Fruit fly (Drosophila melanogaster): ENCODE data around the gene CG13293.

CG13293 gene

DNA sequence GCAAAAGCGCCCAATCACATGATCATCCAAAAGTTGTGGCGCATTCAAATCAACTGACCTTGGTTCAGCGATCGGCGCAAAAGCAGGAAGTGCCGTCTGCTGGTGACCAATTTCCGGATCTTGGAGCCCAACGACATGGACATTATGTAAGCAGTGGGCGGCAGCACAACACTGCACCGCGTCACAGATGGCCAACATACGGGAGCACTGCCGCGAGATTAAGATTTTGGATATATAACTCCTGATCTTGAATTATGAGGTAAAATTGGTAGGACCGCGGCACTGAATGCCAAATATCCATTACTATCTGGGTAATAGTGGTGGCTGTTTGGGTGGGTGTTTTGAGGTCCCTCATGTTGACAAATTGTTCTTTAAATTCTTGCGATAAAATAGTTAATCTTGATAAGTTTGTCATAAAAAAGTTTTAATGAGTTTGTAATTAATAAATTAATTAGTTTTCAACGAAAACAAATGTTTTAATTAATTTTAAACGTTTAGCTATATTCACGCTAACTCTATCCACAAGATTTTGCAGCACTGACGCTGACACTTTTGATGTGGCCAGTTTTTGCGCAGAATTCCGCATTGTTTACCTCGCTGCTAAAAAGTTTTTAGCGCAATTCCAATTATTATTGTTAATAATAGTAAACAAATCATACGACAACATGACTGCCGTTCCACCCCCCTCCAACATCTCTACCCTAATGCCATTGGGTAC is 7.5 kb upstream of the CG13293 start, which contains the start of the genes CG13295 and CG6610:
Gene CG13295 (minus strand): TSS at position 271 of the 718 bp plus-strand sequence.
Gene CG6610 (plus strand): TSS at position 562 of the 718 bp plus-strand sequence.
- TF ChIP-seq CG9948 (tag; optimal IDR thresholded peaks at IDR 0.05): no peak
- TF ChIP-seq CG17806 (tag; optimal IDR thresholded peaks at IDR 0.05): peak; percentile 29
- no peak for TF ChIP-seq Pif1B (GFP tag; optimal IDR thresholded peaks at IDR 0.05)
- TF ChIP-seq Snoo (tag; optimal IDR thresholded peaks at IDR 0.05): peak; percentile 41
- TF ChIP-seq Pif1A (GFP tag; optimal IDR thresholded peaks at IDR 0.05): no peak
- peak; percentile 32 for TF ChIP-seq CG34367 (tag; optimal IDR thresholded peaks at IDR 0.05)
- TF ChIP-seq D1 (tag; optimal IDR thresholded peaks at IDR 0.05): no peak
- TF ChIP-seq CG32121 (GFP tag; IDR thresholded peaks at IDR 0.05): no peak; the same call in 1 of the 2 replicates
- TF ChIP-seq fd96Ca (GFP tag; IDR thresholded peaks at IDR 0.05): no peak
- TF ChIP-seq CG10348 (GFP tag; IDR thresholded peaks at IDR 0.05): no peak
- TF ChIP-seq CG8301 (tag; optimal IDR thresholded peaks at IDR 0.05): peak; percentile 27
- TF ChIP-seq gl (tag; optimal IDR thresholded peaks at IDR 0.05): no peak
- TF ChIP-seq CG15710 (tag; optimal IDR thresholded peaks at IDR 0.05): peak; percentile 69
- peak; percentile 69 for TF ChIP-seq CG8159 (tag; optimal IDR thresholded peaks at IDR 0.05)
- no peak for TF ChIP-seq Ets98B (GFP tag; IDR thresholded peaks at IDR 0.05)
- TF ChIP-seq rn (GFP tag; IDR thresholded peaks at IDR 0.05): no peak
- no peak for TF ChIP-seq CG4496 (GFP tag; IDR thresholded peaks at IDR 0.05)
- TF ChIP-seq CG14655 (GFP tag; optimal IDR thresholded peaks at IDR 0.05): peak; percentile 53
- TF ChIP-seq CG13204 (GFP tag; optimal IDR thresholded peaks at IDR 0.05): no peak
- no peak for TF ChIP-seq CG12605 (GFP tag; IDR thresholded peaks at IDR 0.05)
- TF ChIP-seq EcR (GFP tag; optimal IDR thresholded peaks at IDR 0.05): no peak

DNA sequence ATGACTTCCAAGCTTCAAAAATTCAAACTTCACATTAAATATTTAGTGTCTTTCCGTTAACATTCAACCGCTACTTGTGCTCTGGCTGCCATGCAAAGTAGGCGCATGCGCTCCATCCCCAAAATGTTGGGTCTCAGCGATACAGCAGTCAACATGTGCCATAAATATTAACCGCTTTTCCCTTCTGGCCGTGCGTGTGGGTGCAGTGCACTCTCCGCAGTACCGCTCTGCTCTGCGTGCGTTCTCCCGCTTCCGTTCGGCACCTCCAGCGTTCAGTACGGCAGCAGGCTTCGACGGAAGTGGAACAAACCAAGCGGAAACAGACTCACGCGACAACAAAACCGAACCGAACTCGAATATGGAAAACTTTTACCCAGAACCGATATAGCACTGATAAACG is 6.3 kb upstream of the CG13293 start, which contains the start of gene ssp6:
Gene ssp6 (plus strand): TSS at position 294 of the 400 bp plus-strand sequence.
- TF ChIP-seq rn (GFP tag; IDR thresholded peaks at IDR 0.05) (no peak), CG4496 (GFP tag; IDR thresholded peaks at IDR 0.05) (no peak), CG13204 (GFP tag; optimal IDR thresholded peaks at IDR 0.05) (peak; percentile 72), CG9948 (tag; optimal IDR thresholded peaks at IDR 0.05) (no peak), CG12605 (GFP tag; IDR thresholded peaks at IDR 0.05) (no peak), Pif1A (GFP tag; optimal IDR thresholded peaks at IDR 0.05) (no peak), CG32121 (GFP tag; IDR thresholded peaks at IDR 0.05) (no peak)

dm6 chr3L:6084446-6084845 is 1.8 kb downstream of the CG13293 start:
- TF ChIP-seq CG8301 (tag; optimal IDR thresholded peaks at IDR 0.05): peak; percentile 64
- no peak for TF ChIP-seq CG10348 (GFP tag; IDR thresholded peaks at IDR 0.05)
- TF ChIP-seq CG13204 (GFP tag; optimal IDR thresholded peaks at IDR 0.05): no peak
- TF ChIP-seq fd96Ca (GFP tag; IDR thresholded peaks at IDR 0.05): no peak
- no peak for TF ChIP-seq Ets98B (GFP tag; IDR thresholded peaks at IDR 0.05)
- TF ChIP-seq CG12605 (GFP tag; IDR thresholded peaks at IDR 0.05): peak; percentile 53
- peak; percentile 49 for TF ChIP-seq CG8159 (tag; optimal IDR thresholded peaks at IDR 0.05)
- TF ChIP-seq CG9948 (tag; optimal IDR thresholded peaks at IDR 0.05): peak; percentile 62
- peak; percentile 67 for TF ChIP-seq CG14655 (GFP tag; optimal IDR thresholded peaks at IDR 0.05)
- TF ChIP-seq CG17806 (tag; optimal IDR thresholded peaks at IDR 0.05): peak; percentile 28
- peak; percentile 6 for TF ChIP-seq Pif1A (GFP tag; optimal IDR thresholded peaks at IDR 0.05)
- TF ChIP-seq CG4496 (GFP tag; IDR thresholded peaks at IDR 0.05): no peak; the same call in 2 of the 3 replicates
- peak; percentile 39 for TF ChIP-seq CG15710 (tag; optimal IDR thresholded peaks at IDR 0.05)
- TF ChIP-seq gl (tag; optimal IDR thresholded peaks at IDR 0.05): no peak
- no peak for TF ChIP-seq rn (GFP tag; IDR thresholded peaks at IDR 0.05)
- TF ChIP-seq EcR (GFP tag; optimal IDR thresholded peaks at IDR 0.05): no peak
- peak; percentile 48; the same call in 1 of the 2 replicates for TF ChIP-seq CG32121 (GFP tag; IDR thresholded peaks at IDR 0.05)
- TF ChIP-seq CG34367 (tag; optimal IDR thresholded peaks at IDR 0.05): peak; percentile 15
- TF ChIP-seq Pif1B (GFP tag; optimal IDR thresholded peaks at IDR 0.05): peak; percentile 10
- TF ChIP-seq Snoo (tag; optimal IDR thresholded peaks at IDR 0.05): no peak
- no peak for TF ChIP-seq D1 (tag; optimal IDR thresholded peaks at IDR 0.05)

- peak; percentile 74 for TF ChIP-seq Pif1B (GFP tag; optimal IDR thresholded peaks at IDR 0.05)
- peak; percentile 57 for TF ChIP-seq Pif1A (GFP tag; optimal IDR thresholded peaks at IDR 0.05)
- TF ChIP-seq fd96Ca (GFP tag; IDR thresholded peaks at IDR 0.05): no peak
- no peak for TF ChIP-seq CG12605 (GFP tag; IDR thresholded peaks at IDR 0.05)
- TF ChIP-seq CG17806 (tag; optimal IDR thresholded peaks at IDR 0.05): peak; percentile 31
- no peak for TF ChIP-seq Snoo (tag; optimal IDR thresholded peaks at IDR 0.05)
- no peak for TF ChIP-seq CG4496 (GFP tag; IDR thresholded peaks at IDR 0.05)
- no peak for TF ChIP-seq Ets98B (GFP tag; IDR thresholded peaks at IDR 0.05)
- TF ChIP-seq CG32121 (GFP tag; IDR thresholded peaks at IDR 0.05): no peak
- TF ChIP-seq EcR (GFP tag; optimal IDR thresholded peaks at IDR 0.05): no peak
- peak; percentile 34 for TF ChIP-seq D1 (tag; optimal IDR thresholded peaks at IDR 0.05)
- peak; percentile 14 for TF ChIP-seq CG13204 (GFP tag; optimal IDR thresholded peaks at IDR 0.05)
- TF ChIP-seq CG15710 (tag; optimal IDR thresholded peaks at IDR 0.05): peak; percentile 70
- peak; percentile 40 for TF ChIP-seq CG14655 (GFP tag; optimal IDR thresholded peaks at IDR 0.05)
- peak; percentile 61 for TF ChIP-seq CG34367 (tag; optimal IDR thresholded peaks at IDR 0.05)
- TF ChIP-seq CG8159 (tag; optimal IDR thresholded peaks at IDR 0.05): peak; percentile 67
- no peak for TF ChIP-seq rn (GFP tag; IDR thresholded peaks at IDR 0.05)
- no peak for TF ChIP-seq CG8301 (tag; optimal IDR thresholded peaks at IDR 0.05)
- no peak for TF ChIP-seq CG10348 (GFP tag; IDR thresholded peaks at IDR 0.05)
- peak; percentile 55 for TF ChIP-seq CG9948 (tag; optimal IDR thresholded peaks at IDR 0.05)
- TF ChIP-seq gl (tag; optimal IDR thresholded peaks at IDR 0.05): no peak
Observed at dm6 chr3L:6085157-6085556, 2.5 kb downstream of the CG13293 start.

- TF ChIP-seq CG8159 (tag; optimal IDR thresholded peaks at IDR 0.05) (no peak), CG4496 (GFP tag; IDR thresholded peaks at IDR 0.05) (peak; percentile 44; the same call in 1 of the 3 replicates), rn (GFP tag; IDR thresholded peaks at IDR 0.05) (no peak), Snoo (tag; optimal IDR thresholded peaks at IDR 0.05) (no peak), CG10348 (GFP tag; IDR thresholded peaks at IDR 0.05) (0 out of 2 replicates have a peak, but pooled peaks have one; percentile 26), gl (tag; optimal IDR thresholded peaks at IDR 0.05) (no peak), Ets98B (GFP tag; IDR thresholded peaks at IDR 0.05) (0 out of 2 replicates have a peak, but pooled peaks have one; percentile 8), CG32121 (GFP tag; IDR thresholded peaks at IDR 0.05) (no peak), CG8301 (tag; optimal IDR thresholded peaks at IDR 0.05) (no peak), D1 (tag; optimal IDR thresholded peaks at IDR 0.05) (no peak), CG12605 (GFP tag; IDR thresholded peaks at IDR 0.05) (0 out of 2 replicates have a peak, but pooled peaks have one; percentile 24), CG14655 (GFP tag; optimal IDR thresholded peaks at IDR 0.05) (no peak)
Observed at dm6 chr3L:6085988-6086387, 3.3 kb downstream of the CG13293 start.
